Worm (Caenorhabditis elegans) whole organism, L1 larva: Measurements from ENCODE around the gene F36F12.7.

Experiments used
- C16A3.4 ChIP-seq: fragments of 150-350 bp; optimal IDR thresholded peaks from 2 replicates; lab custom pipeline; 2014; ENCODE audit warnings: missing biosample characterization, missing genetic modification characterization
- C34B4.2 ChIP-seq: sonication (generic microtip); optimal IDR thresholded peaks from 2 replicates; lab custom pipeline; 2017; ENCODE audit warnings: mild to moderate bottlenecking, missing genetic modification characterization, missing compliant biosample characterization
- F16B12.6 ChIP-seq: fragments of 150-350 bp; optimal IDR thresholded peaks from 2 replicates; lab custom pipeline; 2014; ENCODE audit warnings: missing biosample characterization, missing genetic modification characterization
- Y116A8C.19 ChIP-seq: sonication (generic microtip); optimal IDR thresholded peaks from 2 replicates; lab custom pipeline; 2016; ENCODE audit warnings: missing compliant biosample characterization, missing genetic modification characterization, borderline replicate concordance
- aha-1 ChIP-seq: fragments of 150-350 bp; optimal IDR thresholded peaks from 2 replicates; lab custom pipeline; 2014; ENCODE audit warnings: missing biosample characterization, missing genetic modification characterization
- alr-1 ChIP-seq: fragments of 200-800 bp; sonication (Bioruptor generic); optimal IDR thresholded peaks from 2 replicates; lab custom pipeline; 2018; ENCODE audit warnings: borderline replicate concordance, mild to moderate bottlenecking, missing genetic modification characterization, missing compliant biosample characterization
- aly-2 ChIP-seq: fragments of 150-350 bp; optimal IDR thresholded peaks from 2 replicates; lab custom pipeline; 2014; ENCODE audit warnings: missing biosample characterization, missing genetic modification characterization
- ama-1 ChIP-seq: fragments of 150-350 bp; optimal IDR thresholded peaks from 2 replicates; lab custom pipeline; 2014
- blmp-1 ChIP-seq: fragments of 150-350 bp; optimal IDR thresholded peaks from 2 replicates; lab custom pipeline; 2014; ENCODE audit warnings: missing biosample characterization, missing genetic modification characterization
- ceh-88 ChIP-seq: fragments of 200-800 bp; sonication (Bioruptor generic); IDR thresholded peaks from 2 replicates; pipeline ENCODE4 v1.3.6; 2022; ENCODE audit warnings: missing genetic modification characterization, missing compliant biosample characterization
- ceh-90 ChIP-seq: sonication (generic microtip); optimal IDR thresholded peaks from 2 replicates; lab custom pipeline; 2016; ENCODE audit warnings: missing genetic modification characterization, missing compliant biosample characterization
- efl-1 ChIP-seq, 4 experiments: fragments of 150-350 bp; optimal IDR thresholded peaks in 3 of 4; peaks in 1 of 4; 1 replicate in 1 of 4; 2 replicates in 3 of 4; lab custom pipeline; 2014; ENCODE audit warnings: missing biosample characterization in 2 of 4, missing genetic modification characterization in 2 of 4, missing genetic modification reagents in 2 of 4
- egl-13 ChIP-seq: sonication (generic microtip); optimal IDR thresholded peaks from 2 replicates; lab custom pipeline; 2016; ENCODE audit warnings: missing genotype, missing genetic modification reagents, missing genetic modification characterization, missing compliant biosample characterization
- fkh-10 ChIP-seq: sonication (generic microtip); optimal IDR thresholded peaks from 2 replicates; lab custom pipeline; 2017; ENCODE audit warnings: missing biosample characterization, missing genetic modification reagents, missing genetic modification characterization
- fos-1 ChIP-seq: fragments of 150-350 bp; optimal IDR thresholded peaks from 2 replicates; lab custom pipeline; 2014; ENCODE audit warnings: missing biosample characterization, missing genetic modification characterization
- hpl-2 ChIP-seq: fragments of 150-350 bp; optimal IDR thresholded peaks from 2 replicates; lab custom pipeline; 2014; ENCODE audit warnings: missing biosample characterization, missing genetic modification reagents, missing genetic modification characterization
- irx-1 ChIP-seq: sonication (generic microtip); optimal IDR thresholded peaks from 2 replicates; lab custom pipeline; 2016; ENCODE audit warnings: missing genetic modification characterization, missing compliant biosample characterization
- isw-1 ChIP-seq: fragments of 200-800 bp; sonication (Bioruptor generic); IDR thresholded peaks from 2 replicates; pipeline ENCODE4 v1.3.6; 2022; ENCODE audit warnings: missing genetic modification characterization, missing compliant biosample characterization
- jun-1 ChIP-seq: fragments of 150-350 bp; optimal IDR thresholded peaks from 2 replicates; lab custom pipeline; 2014; ENCODE audit warnings: missing biosample characterization, missing genetic modification reagents, missing genetic modification characterization
- lin-13 ChIP-seq: fragments of 150-350 bp; optimal IDR thresholded peaks from 2 replicates; lab custom pipeline; 2014; ENCODE audit warnings: missing biosample characterization, missing genetic modification reagents, missing genetic modification characterization
- lin-15B ChIP-seq: fragments of 150-350 bp; sonication (generic microtip); optimal IDR thresholded peaks from 3 replicates; lab custom pipeline; 2014; ENCODE audit warnings: missing biosample characterization, missing genetic modification characterization
- lin-39 ChIP-seq: fragments of 150-350 bp; optimal IDR thresholded peaks from 2 replicates; lab custom pipeline; 2014; ENCODE audit warnings: missing biosample characterization, missing genetic modification reagents, missing genetic modification characterization
- lsy-2 ChIP-seq, 2 experiments: fragments of 150-350 bp; optimal IDR thresholded peaks; 2 replicates each; lab custom pipeline; 2014; ENCODE audit warnings: missing biosample characterization in 2 of 2, missing genetic modification characterization in 2 of 2
- mdl-1 ChIP-seq, 2 experiments: fragments of 150-350 bp; optimal IDR thresholded peaks; 2 replicates each; lab custom pipeline; 2014 to 2017; ENCODE audit warnings: missing biosample characterization in 2 of 2, missing genetic modification characterization in 2 of 2, inconsistent platforms in 1 of 2
- mef-2 ChIP-seq: fragments of 150-350 bp; optimal IDR thresholded peaks from 2 replicates; lab custom pipeline; 2014; ENCODE audit warnings: missing biosample characterization, missing genetic modification characterization
- mep-1 ChIP-seq: fragments of 150-350 bp; optimal IDR thresholded peaks from 2 replicates; lab custom pipeline; 2014; ENCODE audit warnings: missing biosample characterization, missing genetic modification characterization
- nhr-12 ChIP-seq: sonication (generic microtip); optimal IDR thresholded peaks from 2 replicates; lab custom pipeline; 2017; ENCODE audit warnings: missing biosample characterization, missing genetic modification characterization
- nhr-19 ChIP-seq: fragments of 200-800 bp; sonication (Bioruptor generic); conservative IDR thresholded peaks from 2 replicates; pipeline ENCODE4 v1.3.6; 2022; ENCODE audit warnings: missing genetic modification characterization, missing compliant biosample characterization
- nhr-20 ChIP-seq: sonication (generic microtip); optimal IDR thresholded peaks from 2 replicates; lab custom pipeline; 2016; ENCODE audit warnings: mild to moderate bottlenecking, missing genetic modification characterization, missing compliant biosample characterization
- nhr-28 ChIP-seq: fragments of 150-350 bp; optimal IDR thresholded peaks from 2 replicates; lab custom pipeline; 2014; ENCODE audit warnings: missing biosample characterization, missing genetic modification characterization
- nhr-47 ChIP-seq: sonication (generic microtip); optimal IDR thresholded peaks from 2 replicates; lab custom pipeline; 2016; ENCODE audit warnings: mild to moderate bottlenecking, missing genetic modification characterization, moderate library complexity, missing compliant biosample characterization
- nhr-71 ChIP-seq: sonication (generic microtip); optimal IDR thresholded peaks from 2 replicates; lab custom pipeline; 2016; ENCODE audit warnings: mild to moderate bottlenecking, missing genetic modification characterization, moderate library complexity, missing compliant biosample characterization
- nhr-90 ChIP-seq: sonication (generic microtip); optimal IDR thresholded peaks from 2 replicates; lab custom pipeline; 2016; ENCODE audit warnings: mild to moderate bottlenecking, missing genetic modification characterization, missing compliant biosample characterization; ENCODE audit not compliant: poor library complexity
- pag-3 ChIP-seq: sonication (generic microtip); optimal IDR thresholded peaks from 2 replicates; lab custom pipeline; 2017; ENCODE audit warnings: missing genetic modification characterization, mild to moderate bottlenecking, missing compliant biosample characterization, antibody characterized with exemption, borderline replicate concordance; ENCODE audit not compliant: insufficient read depth
- pax-3 ChIP-seq: fragments of 200-800 bp; sonication (Bioruptor generic); optimal IDR thresholded peaks from 2 replicates; lab custom pipeline; 2018; ENCODE audit warnings: mild to moderate bottlenecking, missing genetic modification characterization, moderate library complexity, missing compliant biosample characterization
- pqm-1 ChIP-seq: sonication (generic microtip); optimal IDR thresholded peaks from 3 replicates; lab custom pipeline; 2017; ENCODE audit warnings: missing biosample characterization, missing genetic modification characterization
- rnt-1 ChIP-seq: sonication (generic microtip); optimal IDR thresholded peaks from 2 replicates; lab custom pipeline; 2016; ENCODE audit warnings: mild to moderate bottlenecking, missing genetic modification characterization, moderate library complexity, missing compliant biosample characterization
- skn-1 ChIP-seq: fragments of 150-350 bp; optimal IDR thresholded peaks from 2 replicates; lab custom pipeline; 2014; ENCODE audit warnings: missing biosample characterization, missing genetic modification characterization
- snu-23 ChIP-seq: sonication (generic microtip); optimal IDR thresholded peaks from 2 replicates; lab custom pipeline; 2016; ENCODE audit warnings: missing genetic modification characterization, missing compliant biosample characterization
- sox-4 ChIP-seq: sonication (generic microtip); optimal IDR thresholded peaks from 2 replicates; lab custom pipeline; 2016; ENCODE audit warnings: missing genetic modification characterization, missing compliant biosample characterization
- tbx-2 ChIP-seq: sonication (generic microtip); optimal IDR thresholded peaks from 2 replicates; lab custom pipeline; 2016; ENCODE audit warnings: missing genetic modification characterization, missing compliant biosample characterization
- tlp-1 ChIP-seq: fragments of 150-350 bp; optimal IDR thresholded peaks from 2 replicates; lab custom pipeline; 2014; ENCODE audit warnings: missing biosample characterization, missing genetic modification characterization
- unc-130 ChIP-seq: fragments of 150-350 bp; optimal IDR thresholded peaks from 2 replicates; lab custom pipeline; 2017; ENCODE audit warnings: missing biosample characterization, missing genetic modification characterization, inconsistent platforms
- unc-62 ChIP-seq: fragments of 150-350 bp; optimal IDR thresholded peaks from 2 replicates; lab custom pipeline; 2014; ENCODE audit warnings: missing biosample characterization, missing genetic modification reagents, missing genetic modification characterization
- unc-86 ChIP-seq: sonication (generic microtip); optimal IDR thresholded peaks from 2 replicates; lab custom pipeline; 2016; ENCODE audit warnings: missing genetic modification characterization, missing compliant biosample characterization
- vab-15 ChIP-seq: sonication (generic microtip); optimal IDR thresholded peaks from 2 replicates; lab custom pipeline; 2017; ENCODE audit warnings: missing genotype, mild to moderate bottlenecking, missing genetic modification characterization, missing compliant biosample characterization
- zag-1 ChIP-seq: fragments of 150-350 bp; optimal IDR thresholded peaks from 2 replicates; lab custom pipeline; 2014; ENCODE audit warnings: missing biosample characterization, missing genetic modification characterization
- zip-4 ChIP-seq: fragments of 200-800 bp; sonication (Bioruptor generic); optimal IDR thresholded peaks from 2 replicates; lab custom pipeline; 2018; ENCODE audit warnings: mild to moderate bottlenecking, missing genetic modification characterization, moderate library complexity, missing compliant biosample characterization

The F36F12.7 gene

DNA sequence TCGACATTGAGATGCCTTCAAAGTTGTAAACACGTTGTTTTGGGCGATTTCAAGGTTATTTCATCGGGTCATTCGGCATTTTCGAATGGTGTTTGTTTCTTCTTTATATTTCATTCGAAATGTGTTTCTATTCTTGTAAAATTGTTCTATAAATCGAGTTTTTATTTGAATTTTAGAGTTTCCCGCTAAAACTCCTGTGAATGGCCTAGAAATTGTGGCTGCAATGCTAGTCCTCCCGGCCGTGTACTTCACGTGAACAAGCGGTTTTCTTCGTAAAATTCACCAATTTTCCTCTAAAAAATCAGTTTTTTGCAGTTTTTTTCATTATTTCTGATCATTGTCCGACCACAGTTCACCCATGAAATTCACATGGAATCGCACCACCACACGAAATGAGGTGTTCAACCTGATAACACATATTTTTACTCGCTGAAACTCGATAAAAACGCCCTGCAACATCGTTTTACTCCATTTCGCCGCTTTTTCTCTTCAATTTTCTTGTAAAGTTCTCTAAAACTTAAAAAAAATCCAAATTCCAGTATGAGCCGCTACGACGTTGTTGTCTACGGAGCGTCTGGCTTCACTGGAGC, 28.0 kb downstream of the F36F12.7 start, which contains the start of gene ldp-1 (continued):
- peak; percentile 89 for TF ChIP-seq nhr-71 (tag; lab: Kevin White, UChicago)
- TF ChIP-seq efl-1 (optimal IDR thresholded peaks at IDR 0.05; lab: Kevin White, UChicago): peak; percentile 95 to 99
- peak; percentile 94 to 99 for TF ChIP-seq efl-1 (GFP tag; optimal IDR thresholded peaks at IDR 0.05 in 1 of 2; lab: Kevin White, UChicago)
- TF ChIP-seq ceh-90 (tag; lab: Kevin White, UChicago): peak; percentile 96
- no peak for TF ChIP-seq hpl-2
- no peak for TF ChIP-seq unc-130 (tag; lab: Kevin White, UChicago)
- TF ChIP-seq irx-1 (tag; lab: Kevin White, UChicago): peak; percentile 96
- TF ChIP-seq pqm-1 (tag; lab: Kevin White, UChicago): no peak
- TF ChIP-seq unc-62 (GFP tag; lab: Kevin White, UChicago): no peak
- TF ChIP-seq nhr-47 (tag; lab: Kevin White, UChicago): peak; percentile 92
- no peak for TF ChIP-seq zag-1 (tag; lab: Kevin White, UChicago)
- peak in 1 of 2 experiments; percentile 6 for TF ChIP-seq mdl-1 (tag; optimal IDR thresholded peaks at IDR 0.05; lab: Kevin White, UChicago)
- TF ChIP-seq lin-15B: peak; percentile 62
- no peak for TF ChIP-seq vab-15
- peak; percentile 62 for TF ChIP-seq fos-1 (tag; lab: Kevin White, UChicago)
- TF ChIP-seq F16B12.6 (tag; lab: Kevin White, UChicago): peak; percentile 16
- TF ChIP-seq lin-13: peak; percentile 67
- no peak for TF ChIP-seq mef-2 (tag; lab: Kevin White, UChicago)
- TF ChIP-seq nhr-90 (tag; lab: Kevin White, UChicago): peak; percentile 92
- TF ChIP-seq nhr-20 (tag; lab: Kevin White, UChicago): peak; percentile 82
- no peak for TF ChIP-seq aha-1 (tag; lab: Kevin White, UChicago)
- TF ChIP-seq zip-4 (GFP tag; lab: Kevin White, UChicago): peak; percentile 36
- TF ChIP-seq sox-4: peak; percentile 83
- TF ChIP-seq tbx-2 (tag; lab: Kevin White, UChicago): peak; percentile 90
- peak; percentile 81 for TF ChIP-seq snu-23 (GFP tag; lab: Kevin White, UChicago)
- peak; percentile 46 for TF ChIP-seq ceh-88 (GFP tag; lab: Robert Waterston, UW)
- no peak for TF ChIP-seq ama-1 (lab: Kevin White, UChicago)
- TF ChIP-seq jun-1: no peak
- TF ChIP-seq unc-86 (tag; lab: Kevin White, UChicago): peak; percentile 69
- no peak for TF ChIP-seq nhr-12 (tag; lab: Kevin White, UChicago)
- TF ChIP-seq nhr-28 (tag; lab: Kevin White, UChicago): no peak
- TF ChIP-seq C34B4.2 (tag; lab: Kevin White, UChicago): peak; percentile 10
- TF ChIP-seq, all 84 proteins: peak for 57

DNA sequence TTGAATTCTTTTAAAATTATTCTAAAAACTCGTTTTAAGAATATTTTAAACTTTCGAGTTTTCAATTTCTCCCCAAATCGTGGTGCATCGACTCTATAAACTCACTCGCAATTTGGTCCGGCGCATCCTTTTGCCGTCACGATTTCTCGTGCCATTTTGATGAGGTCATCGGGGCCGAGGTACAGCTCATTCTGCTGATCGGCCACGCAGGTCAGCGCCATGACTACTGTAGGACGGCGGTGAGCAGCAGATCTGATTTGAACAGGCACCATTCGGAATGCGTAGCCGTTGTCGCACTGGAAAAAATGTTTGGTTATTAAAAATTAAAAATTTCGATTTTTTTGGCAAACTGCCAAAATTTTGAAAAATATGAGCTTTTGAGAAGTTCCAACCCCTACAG, 33.5 kb downstream of the F36F12.7 start:
- peak; percentile 16 for TF ChIP-seq rnt-1 (tag; lab: Kevin White, UChicago)
- TF ChIP-seq isw-1 (GFP tag; lab: Robert Waterston, UW): no peak

DNA sequence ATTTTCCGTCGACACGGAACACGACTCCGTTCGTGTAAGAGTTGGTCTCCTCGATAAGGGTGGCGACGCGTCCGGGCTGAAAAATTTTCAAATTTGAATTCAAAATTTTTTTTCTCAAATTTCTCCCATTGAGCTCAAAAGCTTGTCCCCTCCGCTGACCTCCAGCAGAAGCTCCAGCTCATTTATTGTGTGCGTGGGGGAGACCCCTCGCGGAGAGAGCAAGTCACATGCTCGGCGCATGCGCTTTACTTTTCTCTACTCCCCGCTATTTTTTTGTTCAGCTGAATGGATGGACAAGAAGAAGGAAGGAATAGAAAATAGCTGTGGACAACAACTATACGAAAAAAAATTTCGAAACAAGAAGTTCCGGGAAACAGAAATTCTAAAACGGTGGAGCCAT, 34.4 kb downstream of the F36F12.7 start:
- peak; percentile 1 for TF ChIP-seq pax-3 (tag; lab: Kevin White, UChicago)
- no peak for TF ChIP-seq lin-15B
- peak; percentile 60 to 72 for TF ChIP-seq lsy-2 (tag; optimal IDR thresholded peaks at IDR 0.05; lab: Kevin White, UChicago)
- TF ChIP-seq sox-4: peak; percentile 42
- TF ChIP-seq aha-1 (tag; lab: Kevin White, UChicago): no peak
- peak; percentile 36 for TF ChIP-seq C16A3.4 (tag; lab: Kevin White, UChicago)
- TF ChIP-seq nhr-19: peak; percentile 73
- TF ChIP-seq alr-1: no peak
- no peak for TF ChIP-seq pag-3 (tag; lab: Kevin White, UChicago)
- TF ChIP-seq aly-2 (tag; lab: Kevin White, UChicago): no peak
- TF ChIP-seq unc-130 (tag; lab: Kevin White, UChicago): no peak
- no peak for TF ChIP-seq blmp-1
- peak; percentile 53 for TF ChIP-seq skn-1 (tag; lab: Kevin White, UChicago)
- TF ChIP-seq Y116A8C.19 (tag; lab: Kevin White, UChicago): no peak
- TF ChIP-seq mef-2 (tag; lab: Kevin White, UChicago): peak; percentile 19
- TF ChIP-seq mep-1 (tag; lab: Kevin White, UChicago): peak; percentile 71
- no peak for TF ChIP-seq lin-39 (tag; lab: Kevin White, UChicago)
- TF ChIP-seq nhr-71 (tag; lab: Kevin White, UChicago): peak; percentile 84
- TF ChIP-seq egl-13: peak; percentile 70
- peak; percentile 2 for TF ChIP-seq jun-1
- TF ChIP-seq snu-23 (GFP tag; lab: Kevin White, UChicago): peak; percentile 70
- peak; percentile 76 for TF ChIP-seq fkh-10 (GFP tag; lab: Kevin White, UChicago)
- peak; percentile 36 for TF ChIP-seq lin-13
- peak; percentile 64 for TF ChIP-seq rnt-1 (tag; lab: Kevin White, UChicago)
- TF ChIP-seq ceh-88 (GFP tag; lab: Robert Waterston, UW): no peak
- TF ChIP-seq unc-62 (GFP tag; lab: Kevin White, UChicago): no peak
- no peak for TF ChIP-seq tlp-1 (tag; lab: Kevin White, UChicago)
